Fruit fly (Drosophila melanogaster) S2 (cell line): ENCODE data around the gene CG9986.

ENCODE experiments used
- CG8478 ChIP-seq: fragments of >200 bp; optimal IDR thresholded peaks from 2 replicates; lab custom pipeline; 2018
- CTCF ChIP-seq, 2 experiments: fragments of >200 bp; optimal IDR thresholded peaks; 2 replicates each; lab custom pipeline; 2018

- no peak for TF ChIP-seq CG8478 (lab: Kevin White, UChicago)
- no peak for TF ChIP-seq CTCF (optimal IDR thresholded peaks at IDR 0.05; lab: Kevin White, UChicago)
Measured at dm6 chr3R:28631753-28632152, 25.9 kb downstream of the CG9986 start.
